Worm (Caenorhabditis elegans): ENCODE measurements around the gene par-1.

par-1 gene

DNA sequence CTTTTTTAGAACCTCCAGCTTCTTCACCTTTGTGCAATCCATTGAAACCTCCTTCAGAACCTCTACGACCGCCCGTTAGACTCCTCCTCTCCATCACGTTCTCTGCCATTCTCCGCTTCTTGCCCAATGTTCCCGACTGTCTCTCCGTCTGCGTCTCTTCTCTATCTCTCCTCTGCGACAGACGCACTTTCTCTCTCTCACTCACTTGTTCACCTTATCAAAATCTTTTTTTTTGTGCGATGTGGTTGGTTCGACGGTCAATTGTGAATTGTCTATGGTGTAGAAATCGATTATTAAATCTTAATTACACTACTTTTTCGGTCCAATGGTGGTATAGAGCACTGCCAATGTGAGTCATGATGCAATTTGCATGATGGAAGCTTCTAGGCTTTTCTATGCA is 48.3 kb upstream of the par-1 start, which contains the start of gene atfs-1 (continued):
- TF ChIP-seq T26A8.4 (GFP tag; IDR thresholded peaks at IDR 0.05) = peak; percentile 59
- TF ChIP-seq lir-3 (tag; optimal IDR thresholded peaks at IDR 0.05) = no peak
- TF ChIP-seq nhr-111 (GFP tag; optimal IDR thresholded peaks at IDR 0.05) = no peak
- TF ChIP-seq madf-9 (GFP tag; conservative IDR thresholded peaks at IDR 0.05) = 0 out of 2 replicates have a peak, but pooled peaks have one; percentile 38
- no peak for TF ChIP-seq ceh-20 (GFP tag; IDR thresholded peaks at IDR 0.05)
- no peak for TF ChIP-seq ceh-44 (GFP tag; IDR thresholded peaks at IDR 0.05)
- TF ChIP-seq nhr-11 (tag; optimal IDR thresholded peaks at IDR 0.05) = no peak
- no peak for TF ChIP-seq duxl-1 (tag; optimal IDR thresholded peaks at IDR 0.05; ENCODE audit: poor library complexity)
- 0 out of 2 replicates have a peak, but pooled peaks have one; percentile 24 for TF ChIP-seq tra-1 (GFP tag; IDR thresholded peaks at IDR 0.05)
- peak; percentile 93 for TF ChIP-seq dve-1 (tag; optimal IDR thresholded peaks at IDR 0.05; ENCODE audit: insufficient read depth)
- no peak for TF ChIP-seq attf-4 (tag; optimal IDR thresholded peaks at IDR 0.05)
- no peak for TF ChIP-seq unc-130 (GFP tag; optimal IDR thresholded peaks at IDR 0.05)
- TF ChIP-seq lin-1 (GFP tag; IDR thresholded peaks at IDR 0.05) = peak; percentile 62; the same call in 1 of the 2 replicates
- no peak for TF ChIP-seq daf-16 (GFP tag; optimal IDR thresholded peaks at IDR 0.05)
- TF ChIP-seq daf-16 (tag; optimal IDR thresholded peaks at IDR 0.05) = peak; percentile 65
- no peak for TF ChIP-seq zfp-2 (tag; optimal IDR thresholded peaks at IDR 0.05)
- no peak for TF ChIP-seq ZK337.2 (GFP tag; IDR thresholded peaks at IDR 0.05)
- TF ChIP-seq mdl-1 (tag; optimal IDR thresholded peaks at IDR 0.05) = peak in 1 of 2 experiments; percentile 58
- no peak for TF ChIP-seq unc-39 (tag; optimal IDR thresholded peaks at IDR 0.05)
- TF ChIP-seq pha-4 (GFP tag; IDR thresholded peaks at IDR 0.05) = 0 out of 2 replicates have a peak, but pooled peaks have one; percentile 45
- TF ChIP-seq pha-4 (tag; optimal IDR thresholded peaks at IDR 0.05) = peak; percentile 57
- TF ChIP-seq nhr-6 (tag; optimal IDR thresholded peaks at IDR 0.05) = peak; percentile 98
- no peak for TF ChIP-seq D1046.2 (GFP tag; IDR thresholded peaks at IDR 0.05)
- TF ChIP-seq unc-62 (GFP tag; optimal IDR thresholded peaks at IDR 0.05 in 1 of 2) = peak in 1 of 2 experiments; percentile 75
- no peak for TF ChIP-seq unc-62 (tag; optimal IDR thresholded peaks at IDR 0.05)
- TF ChIP-seq jun-1 (tag; optimal IDR thresholded peaks at IDR 0.05) = no peak
- peak in 1 of 2 experiments; percentile 71 for TF ChIP-seq lsy-2 (tag; optimal IDR thresholded peaks at IDR 0.05)
- TF ChIP-seq mxl-3 (GFP tag; optimal IDR thresholded peaks at IDR 0.05) = peak; percentile 76
- TF ChIP-seq nhr-102 (tag; optimal IDR thresholded peaks at IDR 0.05) = peak; percentile 43
- peak; percentile 38 for TF ChIP-seq set-16 (GFP tag; IDR thresholded peaks at IDR 0.05)
- TF ChIP-seq mep-1 (tag; optimal IDR thresholded peaks at IDR 0.05) = peak; percentile 80
- no peak for TF ChIP-seq lin-29 (GFP tag; IDR thresholded peaks at IDR 0.05)
- peak; percentile 79 for TF ChIP-seq ama-1 (optimal IDR thresholded peaks at IDR 0.05)
- no peak for TF ChIP-seq zfp-3 (GFP tag; conservative IDR thresholded peaks at IDR 0.05)
- no peak for TF ChIP-seq daf-8 (GFP tag; IDR thresholded peaks at IDR 0.05)
- no peak for TF ChIP-seq fkh-10 (GFP tag; optimal IDR thresholded peaks at IDR 0.05)
- TF ChIP-seq aha-1 (tag) = peak; percentile 35
- peak; percentile 73 for TF ChIP-seq mes-2 (tag; optimal IDR thresholded peaks at IDR 0.05; ENCODE audit: poor library complexity, severe bottlenecking)
- peak; percentile 73 for TF ChIP-seq nhr-48 (tag; optimal IDR thresholded peaks at IDR 0.05)
- no peak for TF ChIP-seq mdt-29 (GFP tag; IDR thresholded peaks at IDR 0.05)
- TF ChIP-seq F26F4.8 (GFP tag; conservative IDR thresholded peaks at IDR 0.05) = no peak
- no peak for TF ChIP-seq egl-27 (tag; optimal IDR thresholded peaks at IDR 0.05)
- no peak for TF ChIP-seq madf-5 (GFP tag; IDR thresholded peaks at IDR 0.05)
- TF ChIP-seq Y48G9A.11 (GFP tag; IDR thresholded peaks at IDR 0.05) = no peak

Data from whole organism, L4 larva.